Worm (Caenorhabditis elegans): Measurements from ENCODE around the gene fut-6.

ce11 chrII:4617990-4618389 lies 37.7 kb downstream of the fut-6 start, which contains the start of gene clec-137:
- TF ChIP-seq ama-1 (optimal IDR thresholded peaks at IDR 0.05) (no peak), ama-1 (GFP tag; optimal IDR thresholded peaks at IDR 0.05) (no peak), akir-1 (GFP tag; optimal IDR thresholded peaks at IDR 0.05) (no peak), ztf-25 (GFP tag; IDR thresholded peaks at IDR 0.05) (no peak)
